Fruit fly (Drosophila melanogaster) whole organism, embryonic: Measurements from ENCODE around the gene CG14966.

Experiments
- CG12155 ChIP-seq: fragments of 200-800 bp; sonication (Bioruptor generic); optimal IDR thresholded peaks from 3 replicates; lab custom pipeline; 2016; ENCODE audit warnings: missing biosample characterization, missing genetic modification characterization
- CG16779 ChIP-seq: fragments of 200-800 bp; sonication (Bioruptor generic); IDR thresholded peaks from 2 replicates; pipeline ENCODE4 v1.3.6; 2022; ENCODE audit warnings: missing biosample characterization, missing genetic modification characterization
- CG18619 ChIP-seq: fragments of 200-800 bp; sonication (Bioruptor generic); optimal IDR thresholded peaks from 3 replicates; lab custom pipeline; 2017; ENCODE audit warnings: missing biosample characterization, mild to moderate bottlenecking, missing genetic modification characterization
- CG31388 ChIP-seq: fragments of 200-800 bp; sonication (Bioruptor generic); optimal IDR thresholded peaks from 2 replicates; lab custom pipeline; 2016; ENCODE audit warnings: missing biosample characterization, missing genetic modification characterization
- CG4820 ChIP-seq: fragments of 200-800 bp; sonication (Bioruptor generic); optimal IDR thresholded peaks from 3 replicates; lab custom pipeline; 2016; ENCODE audit warnings: missing biosample characterization, missing genetic modification characterization
- CG6254 ChIP-seq: fragments of 200-800 bp; sonication (Bioruptor generic); optimal IDR thresholded peaks from 3 replicates; lab custom pipeline; 2017; ENCODE audit warnings: mild to moderate bottlenecking, missing biosample characterization, missing genetic modification reagents, missing genetic modification characterization
- Dll ChIP-seq: fragments of 200-800 bp; sonication (Bioruptor generic); IDR thresholded peaks from 4 replicates; pipeline ENCODE4 v1.3.6; 2022; ENCODE audit warnings: missing biosample characterization, missing genetic modification characterization; ENCODE audit not compliant: partially characterized antibody
- Doc2 ChIP-seq: fragments of 200-800 bp; sonication (Bioruptor generic); IDR thresholded peaks from 2 replicates; pipeline ENCODE4 v1.3.6; 2022; ENCODE audit warnings: missing biosample characterization, missing genetic modification characterization
- br ChIP-seq: fragments of >200 bp; optimal IDR thresholded peaks from 2 replicates; lab custom pipeline; 2017
- dimm ChIP-seq: fragments of 200-800 bp; sonication (Bioruptor generic); IDR thresholded peaks from 2 replicates; pipeline ENCODE4 v1.3.6; 2022; ENCODE audit warnings: missing biosample characterization, missing genetic modification characterization
- fru ChIP-seq: fragments of >200 bp; optimal IDR thresholded peaks from 2 replicates; lab custom pipeline; 2017
- h ChIP-seq: fragments of >200 bp; optimal IDR thresholded peaks from 2 replicates; lab custom pipeline; 2017
- ken ChIP-seq: fragments of 200-800 bp; sonication (Bioruptor generic); IDR thresholded peaks from 3 replicates; pipeline ENCODE4 v1.3.6; 2022; ENCODE audit warnings: missing biosample characterization, missing genetic modification characterization
- trh ChIP-seq: fragments of 200-800 bp; sonication (Bioruptor generic); optimal IDR thresholded peaks from 2 replicates; lab custom pipeline; 2016; ENCODE audit warnings: missing biosample characterization, missing genetic modification characterization

dm6 chr3L:3203062-3203461, 5.6 kb upstream of the CG14966 start, which contains the start of gene CG32271:
- TF ChIP-seq CG6254 (GFP tag; lab: Kevin White, UChicago) (no peak), CG18619 (GFP tag; lab: Kevin White, UChicago) (no peak), CG31388 (GFP tag; lab: Kevin White, UChicago) (no peak), CG12155 (GFP tag; lab: Kevin White, UChicago) (no peak), trh (GFP tag; lab: Kevin White, UChicago) (no peak), br (lab: Kevin White, UChicago) (no peak), Dll (no peak), fru (lab: Kevin White, UChicago) (no peak), Doc2 (GFP tag; lab: Robert Waterston, UW) (no peak), h (no peak), CG16779 (GFP tag; lab: Robert Waterston, UW) (no peak), dimm (GFP tag; lab: Robert Waterston, UW) (no peak), ken (GFP tag; lab: Robert Waterston, UW) (no peak), CG4820 (GFP tag; lab: Kevin White, UChicago) (no peak)
